Worm (Caenorhabditis elegans) whole organism, L1 larva: ENCODE measurements around the gene rps-28.

Experiments
- C04F5.9 ChIP-seq: sonication (generic microtip); optimal IDR thresholded peaks from 2 replicates; lab custom pipeline; 2016; ENCODE audit warnings: missing genetic modification characterization, missing compliant biosample characterization
- C16A3.4 ChIP-seq: fragments of 150-350 bp; optimal IDR thresholded peaks from 2 replicates; lab custom pipeline; 2014; ENCODE audit warnings: missing biosample characterization, missing genetic modification characterization
- F16B12.6 ChIP-seq: fragments of 150-350 bp; optimal IDR thresholded peaks from 2 replicates; lab custom pipeline; 2014; ENCODE audit warnings: missing biosample characterization, missing genetic modification characterization
- Y116A8C.19 ChIP-seq: sonication (generic microtip); optimal IDR thresholded peaks from 2 replicates; lab custom pipeline; 2016; ENCODE audit warnings: missing compliant biosample characterization, missing genetic modification characterization, borderline replicate concordance
- alr-1 ChIP-seq: fragments of 200-800 bp; sonication (Bioruptor generic); optimal IDR thresholded peaks from 2 replicates; lab custom pipeline; 2018; ENCODE audit warnings: borderline replicate concordance, mild to moderate bottlenecking, missing genetic modification characterization, missing compliant biosample characterization
- aly-2 ChIP-seq: fragments of 150-350 bp; optimal IDR thresholded peaks from 2 replicates; lab custom pipeline; 2014; ENCODE audit warnings: missing biosample characterization, missing genetic modification characterization
- ceh-8 ChIP-seq: fragments of 200-800 bp; sonication (Bioruptor generic); optimal IDR thresholded peaks from 2 replicates; lab custom pipeline; 2018; ENCODE audit warnings: mild to moderate bottlenecking, missing genetic modification characterization, moderate library complexity, missing compliant biosample characterization
- ceh-82 ChIP-seq, 3 experiments: fragments of 150-350 bp in 1 of 3; sonication (generic microtip) in 2 of 3; optimal IDR thresholded peaks; 2 replicates each; lab custom pipeline; 2014 to 2017; ENCODE audit warnings: missing biosample characterization in 3 of 3, missing genetic modification characterization in 3 of 3
- ceh-90 ChIP-seq: sonication (generic microtip); optimal IDR thresholded peaks from 2 replicates; lab custom pipeline; 2016; ENCODE audit warnings: missing genetic modification characterization, missing compliant biosample characterization
- ces-1 ChIP-seq: fragments of 150-350 bp; optimal IDR thresholded peaks from 2 replicates; lab custom pipeline; 2014; ENCODE audit warnings: missing biosample characterization, missing genetic modification reagents, missing genetic modification characterization
- dpl-1 ChIP-seq, 3 experiments: fragments of 150-350 bp in 2 of 3; sonication (generic microtip) in 1 of 3; optimal IDR thresholded peaks; 2 replicates each; lab custom pipeline; 2014 to 2017; ENCODE audit warnings: missing biosample characterization in 3 of 3, missing genetic modification characterization in 3 of 3, missing genetic modification reagents in 3 of 3
- efl-3 ChIP-seq: fragments of 200-800 bp; sonication (Bioruptor generic); optimal IDR thresholded peaks from 2 replicates; lab custom pipeline; 2018; ENCODE audit warnings: mild to moderate bottlenecking, missing genetic modification characterization, missing compliant biosample characterization
- elt-2 ChIP-seq: sonication (generic microtip); optimal IDR thresholded peaks from 2 replicates; lab custom pipeline; 2016; ENCODE audit warnings: missing genetic modification characterization, mild to moderate bottlenecking, inconsistent platforms, missing compliant biosample characterization, missing genetic modification reagents
- elt-3 ChIP-seq, 6 experiments: fragments of 150-350 bp in 1 of 6; sonication (generic microtip); optimal IDR thresholded peaks; 2 replicates each; lab custom pipeline; 2017 to 2018; ENCODE audit warnings: missing biosample characterization in 6 of 6, missing genetic modification characterization in 6 of 6, inconsistent platforms in 1 of 6
- hlh-17 ChIP-seq: fragments of 200-800 bp; sonication (Bioruptor generic); optimal IDR thresholded peaks from 2 replicates; lab custom pipeline; 2018; ENCODE audit warnings: missing genetic modification characterization, mild to moderate bottlenecking, missing compliant biosample characterization, moderate library complexity, borderline replicate concordance
- hpl-2 ChIP-seq: fragments of 150-350 bp; optimal IDR thresholded peaks from 2 replicates; lab custom pipeline; 2014; ENCODE audit warnings: missing biosample characterization, missing genetic modification reagents, missing genetic modification characterization
- isw-1 ChIP-seq: fragments of 200-800 bp; sonication (Bioruptor generic); IDR thresholded peaks from 2 replicates; pipeline ENCODE4 v1.3.6; 2022; ENCODE audit warnings: missing genetic modification characterization, missing compliant biosample characterization
- lin-13 ChIP-seq: fragments of 150-350 bp; optimal IDR thresholded peaks from 2 replicates; lab custom pipeline; 2014; ENCODE audit warnings: missing biosample characterization, missing genetic modification reagents, missing genetic modification characterization
- lin-15B ChIP-seq: fragments of 150-350 bp; sonication (generic microtip); optimal IDR thresholded peaks from 3 replicates; lab custom pipeline; 2014; ENCODE audit warnings: missing biosample characterization, missing genetic modification characterization
- lin-35 ChIP-seq, 2 experiments: fragments of 150-350 bp; optimal IDR thresholded peaks; 2 replicates each; lab custom pipeline; 2014; ENCODE audit warnings: missing biosample characterization in 2 of 2, missing genetic modification characterization in 2 of 2, missing genetic modification reagents in 2 of 2
- lin-39 ChIP-seq: fragments of 150-350 bp; optimal IDR thresholded peaks from 2 replicates; lab custom pipeline; 2014; ENCODE audit warnings: missing biosample characterization, missing genetic modification reagents, missing genetic modification characterization
- lir-3 ChIP-seq: sonication (generic microtip); optimal IDR thresholded peaks from 2 replicates; lab custom pipeline; 2016; ENCODE audit warnings: mild to moderate bottlenecking, missing genetic modification characterization, moderate library complexity, missing compliant biosample characterization; ENCODE audit not compliant: poor library complexity
- lsy-2 ChIP-seq, 2 experiments: fragments of 150-350 bp; optimal IDR thresholded peaks; 2 replicates each; lab custom pipeline; 2014; ENCODE audit warnings: missing biosample characterization in 2 of 2, missing genetic modification characterization in 2 of 2
- mab-9 ChIP-seq: fragments of 200-800 bp; sonication (Bioruptor generic); IDR thresholded peaks from 2 replicates; pipeline ENCODE4 v1.3.6; 2022; ENCODE audit warnings: missing genetic modification reagents, missing genetic modification characterization, missing compliant biosample characterization
- mep-1 ChIP-seq: fragments of 150-350 bp; optimal IDR thresholded peaks from 2 replicates; lab custom pipeline; 2014; ENCODE audit warnings: missing biosample characterization, missing genetic modification characterization
- nhr-11 ChIP-seq: fragments of 150-350 bp; optimal IDR thresholded peaks from 2 replicates; lab custom pipeline; 2014; ENCODE audit warnings: missing biosample characterization, missing genetic modification characterization
- nhr-12 ChIP-seq: sonication (generic microtip); optimal IDR thresholded peaks from 2 replicates; lab custom pipeline; 2017; ENCODE audit warnings: missing biosample characterization, missing genetic modification characterization
- nhr-19 ChIP-seq: fragments of 200-800 bp; sonication (Bioruptor generic); conservative IDR thresholded peaks from 2 replicates; pipeline ENCODE4 v1.3.6; 2022; ENCODE audit warnings: missing genetic modification characterization, missing compliant biosample characterization
- nhr-20 ChIP-seq: sonication (generic microtip); optimal IDR thresholded peaks from 2 replicates; lab custom pipeline; 2016; ENCODE audit warnings: mild to moderate bottlenecking, missing genetic modification characterization, missing compliant biosample characterization
- nhr-237 ChIP-seq: fragments of 150-350 bp; optimal IDR thresholded peaks from 2 replicates; lab custom pipeline; 2014; ENCODE audit warnings: missing biosample characterization, missing genetic modification characterization
- nhr-47 ChIP-seq: sonication (generic microtip); optimal IDR thresholded peaks from 2 replicates; lab custom pipeline; 2016; ENCODE audit warnings: mild to moderate bottlenecking, missing genetic modification characterization, moderate library complexity, missing compliant biosample characterization
- nhr-71 ChIP-seq: sonication (generic microtip); optimal IDR thresholded peaks from 2 replicates; lab custom pipeline; 2016; ENCODE audit warnings: mild to moderate bottlenecking, missing genetic modification characterization, moderate library complexity, missing compliant biosample characterization
- nhr-84 ChIP-seq: sonication (generic microtip); optimal IDR thresholded peaks from 2 replicates; lab custom pipeline; 2017; ENCODE audit warnings: missing biosample characterization, missing genetic modification characterization
- nhr-85 ChIP-seq: sonication (generic microtip); peaks from one replicate; lab custom pipeline; 2016; ENCODE audit warnings: missing genetic modification characterization, inconsistent platforms, missing compliant biosample characterization
- pag-3 ChIP-seq: sonication (generic microtip); optimal IDR thresholded peaks from 2 replicates; lab custom pipeline; 2017; ENCODE audit warnings: missing genetic modification characterization, mild to moderate bottlenecking, missing compliant biosample characterization, antibody characterized with exemption, borderline replicate concordance; ENCODE audit not compliant: insufficient read depth
- rnt-1 ChIP-seq: sonication (generic microtip); optimal IDR thresholded peaks from 2 replicates; lab custom pipeline; 2016; ENCODE audit warnings: mild to moderate bottlenecking, missing genetic modification characterization, moderate library complexity, missing compliant biosample characterization
- skn-1 ChIP-seq: fragments of 150-350 bp; optimal IDR thresholded peaks from 2 replicates; lab custom pipeline; 2014; ENCODE audit warnings: missing biosample characterization, missing genetic modification characterization
- snu-23 ChIP-seq: sonication (generic microtip); optimal IDR thresholded peaks from 2 replicates; lab custom pipeline; 2016; ENCODE audit warnings: missing genetic modification characterization, missing compliant biosample characterization
- sox-4 ChIP-seq: sonication (generic microtip); optimal IDR thresholded peaks from 2 replicates; lab custom pipeline; 2016; ENCODE audit warnings: missing genetic modification characterization, missing compliant biosample characterization
- tbx-2 ChIP-seq: sonication (generic microtip); optimal IDR thresholded peaks from 2 replicates; lab custom pipeline; 2016; ENCODE audit warnings: missing genetic modification characterization, missing compliant biosample characterization
- unc-30 ChIP-seq: sonication (generic microtip); optimal IDR thresholded peaks from 2 replicates; lab custom pipeline; 2017; ENCODE audit warnings: missing biosample characterization, missing genetic modification characterization
- vab-15 ChIP-seq: sonication (generic microtip); optimal IDR thresholded peaks from 2 replicates; lab custom pipeline; 2017; ENCODE audit warnings: missing genotype, mild to moderate bottlenecking, missing genetic modification characterization, missing compliant biosample characterization
- xbp-1 ChIP-seq: sonication (generic microtip); optimal IDR thresholded peaks from 2 replicates; lab custom pipeline; 2016; ENCODE audit warnings: missing genetic modification characterization, missing compliant biosample characterization
- zip-4 ChIP-seq: fragments of 200-800 bp; sonication (Bioruptor generic); optimal IDR thresholded peaks from 2 replicates; lab custom pipeline; 2018; ENCODE audit warnings: mild to moderate bottlenecking, missing genetic modification characterization, moderate library complexity, missing compliant biosample characterization
- ztf-11 ChIP-seq, 2 experiments: sonication (generic microtip); optimal IDR thresholded peaks; 2 replicates each; lab custom pipeline; 2016 to 2017; ENCODE audit warnings: missing genetic modification characterization in 2 of 2, missing biosample characterization in 1 of 2, missing compliant biosample characterization in 1 of 2

rps-28 gene

DNA sequence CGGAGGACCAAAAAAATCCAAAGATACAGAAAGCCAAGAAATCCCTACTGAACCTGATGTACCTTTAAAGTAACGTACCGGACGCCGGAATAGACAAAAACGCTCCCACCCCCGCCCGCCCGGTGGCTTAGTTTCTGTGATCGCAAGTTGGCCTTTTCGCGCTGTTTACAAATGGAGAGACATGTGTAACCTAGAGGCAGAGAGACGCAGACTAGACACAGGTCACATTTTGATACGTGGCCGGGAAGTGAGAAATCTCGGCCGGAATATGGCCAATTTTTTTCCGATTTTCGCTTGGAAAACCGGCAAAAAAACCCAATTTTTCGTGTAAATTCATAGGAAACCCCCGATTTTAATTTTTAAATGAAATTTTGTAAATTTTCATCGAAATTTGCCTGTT lies 2.4 kb upstream of the rps-28 start (continued):
- no peak for TF ChIP-seq lin-13 (GFP tag; lab: Kevin White, UChicago)
- TF ChIP-seq lin-35 (GFP tag; optimal IDR thresholded peaks at IDR 0.05; lab: Kevin White, UChicago), result peak in 1 of 2 experiments; percentile 25
- no peak for TF ChIP-seq aly-2 (tag; lab: Kevin White, UChicago)
- TF ChIP-seq nhr-12 (tag; lab: Kevin White, UChicago), result no peak
- TF ChIP-seq lsy-2 (tag; optimal IDR thresholded peaks at IDR 0.05; lab: Kevin White, UChicago), result peak in 1 of 2 experiments; percentile 14
- TF ChIP-seq mep-1 (tag; lab: Kevin White, UChicago), result no peak
- no peak for TF ChIP-seq lir-3 (tag; lab: Kevin White, UChicago)
- TF ChIP-seq nhr-237 (tag; lab: Kevin White, UChicago), result no peak
- no peak for TF ChIP-seq ceh-82 (tag; optimal IDR thresholded peaks at IDR 0.05; lab: Kevin White, UChicago)
- TF ChIP-seq nhr-19 (GFP tag; lab: Robert Waterston, UW), result no peak
- no peak for TF ChIP-seq nhr-84 (tag; lab: Kevin White, UChicago)
- TF ChIP-seq nhr-71 (tag; lab: Kevin White, UChicago), result no peak
- no peak for TF ChIP-seq F16B12.6 (tag; lab: Kevin White, UChicago)
- no peak for TF ChIP-seq nhr-85 (tag; lab: Kevin White, UChicago)
- TF ChIP-seq xbp-1 (tag; lab: Kevin White, UChicago), result no peak
- TF ChIP-seq unc-30 (tag; lab: Kevin White, UChicago), result no peak
- TF ChIP-seq pag-3 (tag; lab: Kevin White, UChicago), result no peak
- TF ChIP-seq alr-1 (tag; lab: Kevin White, UChicago), result no peak
- TF ChIP-seq skn-1 (tag; lab: Kevin White, UChicago), result no peak
- TF ChIP-seq nhr-20 (tag; lab: Kevin White, UChicago), result no peak
- no peak for TF ChIP-seq lin-15B (tag; lab: Kevin White, UChicago)
- TF ChIP-seq nhr-47 (tag; lab: Kevin White, UChicago), result no peak
- no peak for TF ChIP-seq mab-9 (GFP tag; lab: Robert Waterston, UW)
- peak in 1 of 6 experiments; percentile 17 for TF ChIP-seq elt-3 (tag; optimal IDR thresholded peaks at IDR 0.05; lab: Kevin White, UChicago)
- no peak for TF ChIP-seq nhr-11
- TF ChIP-seq hlh-17, result no peak
- no peak for TF ChIP-seq hpl-2 (GFP tag; lab: Kevin White, UChicago)
- TF ChIP-seq zip-4 (GFP tag; lab: Kevin White, UChicago), result no peak
- no peak for TF ChIP-seq ceh-8 (GFP tag; lab: Kevin White, UChicago)
- TF ChIP-seq ztf-11 (tag; optimal IDR thresholded peaks at IDR 0.05; lab: Kevin White, UChicago), result no peak
- TF ChIP-seq dpl-1 (GFP tag; optimal IDR thresholded peaks at IDR 0.05; lab: Kevin White, UChicago), result no peak

DNA sequence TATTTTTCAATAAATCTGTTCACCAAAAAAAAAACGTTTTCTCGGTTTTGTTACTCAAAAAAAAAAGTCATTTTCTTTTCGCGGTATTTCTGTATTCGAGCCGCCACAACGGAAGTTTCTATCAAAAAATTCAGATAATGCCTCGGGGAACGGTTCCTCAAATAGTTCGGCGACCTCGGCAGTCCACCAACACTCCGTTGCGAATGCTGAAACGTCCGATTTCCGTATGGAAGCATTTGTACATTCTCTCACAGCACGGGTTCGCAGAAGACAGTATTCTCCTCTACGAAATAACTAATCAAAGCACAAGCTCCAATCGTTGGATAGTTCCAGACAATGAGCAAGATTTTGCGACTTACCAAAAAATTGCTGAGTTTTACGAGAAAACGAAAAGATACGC lies 487 bp downstream of the rps-28 start, which contains the start of gene Y41D4B.4:
TSS of gene Y41D4B.4 (plus strand) at position 133 of the 400 bp plus-strand sequence.
- no peak for TF ChIP-seq ces-1 (GFP tag; lab: Kevin White, UChicago)
- TF ChIP-seq elt-3 (tag; optimal IDR thresholded peaks at IDR 0.05; lab: Kevin White, UChicago), result no peak
- TF ChIP-seq C04F5.9 (tag; lab: Kevin White, UChicago), result no peak

DNA sequence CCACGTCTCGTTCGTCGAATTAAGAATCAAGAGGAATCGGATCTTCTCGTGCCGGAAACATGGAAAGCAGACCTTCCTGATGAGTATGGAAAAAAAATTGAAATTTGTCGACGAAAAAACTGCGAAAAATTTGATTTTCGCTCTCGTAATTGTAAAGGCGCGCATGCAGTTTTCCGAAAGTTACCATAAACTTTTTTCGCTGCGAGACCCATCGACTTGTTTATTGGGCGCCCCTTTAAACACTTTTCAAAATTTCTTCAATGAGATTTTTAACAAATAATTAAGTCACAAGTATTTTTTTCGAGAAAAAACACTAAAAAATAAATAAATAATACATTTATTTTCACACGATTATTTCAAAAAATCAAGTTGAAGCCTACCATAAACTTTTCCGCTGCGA lies 1.2 kb downstream of the rps-28 start:
- TF ChIP-seq lin-15B (tag; lab: Kevin White, UChicago), result no peak
- TF ChIP-seq vab-15 (tag; lab: Kevin White, UChicago), result no peak
- TF ChIP-seq isw-1 (GFP tag; lab: Robert Waterston, UW), result no peak
- TF ChIP-seq Y116A8C.19 (tag; lab: Kevin White, UChicago), result no peak
- no peak for TF ChIP-seq nhr-47 (tag; lab: Kevin White, UChicago)
- TF ChIP-seq efl-3, result no peak
- TF ChIP-seq snu-23, result no peak
- TF ChIP-seq tbx-2, result no peak
- TF ChIP-seq nhr-85 (tag; lab: Kevin White, UChicago), result no peak
- TF ChIP-seq nhr-19 (GFP tag; lab: Robert Waterston, UW), result no peak
- TF ChIP-seq pag-3 (tag; lab: Kevin White, UChicago), result no peak
- no peak for TF ChIP-seq C04F5.9 (tag; lab: Kevin White, UChicago)
- TF ChIP-seq ceh-90 (tag; lab: Kevin White, UChicago), result no peak
- TF ChIP-seq sox-4 (tag; lab: Kevin White, UChicago), result no peak
- no peak for TF ChIP-seq elt-2 (tag; lab: Kevin White, UChicago)
- TF ChIP-seq ceh-8 (GFP tag; lab: Kevin White, UChicago), result no peak
- no peak for TF ChIP-seq lin-39 (tag; lab: Kevin White, UChicago)
- TF ChIP-seq C16A3.4 (tag; lab: Kevin White, UChicago), result no peak
- TF ChIP-seq rnt-1 (tag; lab: Kevin White, UChicago), result no peak
- TF ChIP-seq, all 84 proteins: peak for 0
